Worm (Caenorhabditis elegans) whole organism, L3 larva: ENCODE results near the gene F59A7.14.

Experiments
- ceh-16 ChIP-seq: sonication (generic microtip); optimal IDR thresholded peaks from 2 replicates; lab custom pipeline; 2017; ENCODE audit warnings: missing biosample characterization, missing genetic modification characterization
- elt-3 ChIP-seq, 3 experiments: fragments of 150-350 bp in 1 of 3; sonication (generic microtip) in 2 of 3; optimal IDR thresholded peaks; 2 replicates in 2 of 3; 4 replicates in 1 of 3; lab custom pipeline; 2014 to 2017; ENCODE audit warnings: missing biosample characterization in 3 of 3, missing genetic modification characterization in 3 of 3
- lin-15B ChIP-seq: fragments of 150-350 bp; optimal IDR thresholded peaks from 2 replicates; lab custom pipeline; 2014; ENCODE audit warnings: missing biosample characterization, missing genetic modification characterization
- nhr-11 ChIP-seq: fragments of 150-350 bp; optimal IDR thresholded peaks from 2 replicates; lab custom pipeline; 2014; ENCODE audit warnings: missing biosample characterization, missing genetic modification characterization
- nhr-28 ChIP-seq: fragments of 150-350 bp; optimal IDR thresholded peaks from 2 replicates; lab custom pipeline; 2014; ENCODE audit warnings: missing biosample characterization, missing genetic modification characterization
- nhr-76 ChIP-seq: fragments of 150-350 bp; sonication (generic microtip); optimal IDR thresholded peaks from 5 replicates; lab custom pipeline; 2014; ENCODE audit warnings: missing biosample characterization, missing genetic modification characterization
- skn-1 ChIP-seq: fragments of 150-350 bp; optimal IDR thresholded peaks from 2 replicates; lab custom pipeline; 2014; ENCODE audit warnings: missing biosample characterization, missing genetic modification characterization
- unc-39 ChIP-seq: sonication (generic microtip); optimal IDR thresholded peaks from 4 replicates; lab custom pipeline; 2017; ENCODE audit warnings: missing biosample characterization, missing genetic modification characterization
- zag-1 ChIP-seq: fragments of 150-350 bp; optimal IDR thresholded peaks from 2 replicates; lab custom pipeline; 2014; ENCODE audit warnings: missing biosample characterization, missing genetic modification characterization

DNA sequence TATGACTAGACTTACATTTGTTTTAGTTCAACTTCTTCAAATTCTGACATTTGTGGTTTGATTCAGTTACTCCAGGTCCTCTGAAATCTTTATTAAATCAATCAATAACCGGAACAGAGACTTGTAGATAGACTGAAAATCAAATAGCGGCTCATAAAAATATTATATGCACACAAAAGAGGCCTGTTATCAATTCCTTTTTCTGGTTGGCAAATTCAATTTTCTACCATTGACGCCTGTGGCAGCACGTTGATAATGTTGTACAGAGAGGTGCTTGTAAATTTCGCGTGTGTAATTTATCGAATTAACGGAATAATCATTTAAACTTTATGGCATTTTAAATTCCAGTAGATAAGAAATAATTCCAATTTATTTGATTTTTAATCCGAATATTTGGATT, 31.8 kb upstream of the F59A7.14 start, which contains the start of gene T08B1.1:
- no peak for TF ChIP-seq elt-3 (tag; optimal IDR thresholded peaks at IDR 0.05; lab: Kevin White, UChicago)
- no peak for TF ChIP-seq nhr-28 (tag; lab: Kevin White, UChicago)
- no peak for TF ChIP-seq nhr-11 (tag; lab: Kevin White, UChicago)
- TF ChIP-seq zag-1 (tag; lab: Kevin White, UChicago): no peak
- TF ChIP-seq skn-1 (tag; lab: Kevin White, UChicago): no peak
- no peak for TF ChIP-seq lin-15B (tag; lab: Kevin White, UChicago)
- no peak for TF ChIP-seq unc-39 (tag; lab: Kevin White, UChicago)
- no peak for TF ChIP-seq ceh-16 (tag; lab: Kevin White, UChicago)
- TF ChIP-seq nhr-76: no peak
